Worm (Caenorhabditis elegans) whole organism, late embryonic: Measurements from ENCODE around the gene C16B8.3.

Experiments
- C08G9.2 ChIP-seq: sonication (generic microtip); optimal IDR thresholded peaks from 2 replicates; lab custom pipeline; 2016; ENCODE audit warnings: mild to moderate bottlenecking, missing genetic modification characterization, moderate library complexity, missing compliant biosample characterization
- C38D4.7 ChIP-seq: fragments of 200-800 bp; sonication (Bioruptor generic); optimal IDR thresholded peaks from 2 replicates; lab custom pipeline; 2018; ENCODE audit warnings: mild to moderate bottlenecking, missing genetic modification characterization, moderate library complexity, missing compliant biosample characterization
- F13H6.1 ChIP-seq: sonication (generic microtip); optimal IDR thresholded peaks from 2 replicates; lab custom pipeline; 2016; ENCODE audit warnings: missing genetic modification characterization, missing compliant biosample characterization
- K02D7.2 ChIP-seq: sonication (generic microtip); optimal IDR thresholded peaks from 2 replicates; lab custom pipeline; 2017; ENCODE audit warnings: mild to moderate bottlenecking, missing genetic modification characterization, missing compliant biosample characterization
- K09A11.1 ChIP-seq: sonication (generic microtip); optimal IDR thresholded peaks from 2 replicates; lab custom pipeline; 2017; ENCODE audit warnings: antibody characterized with exemption, mild to moderate bottlenecking, missing genetic modification characterization, missing compliant biosample characterization; ENCODE audit not compliant: insufficient read depth
- Y22D7AL.16 ChIP-seq: sonication (generic microtip); optimal IDR thresholded peaks from 2 replicates; lab custom pipeline; 2016; ENCODE audit warnings: missing genetic modification characterization, missing compliant biosample characterization
- ahr-1 ChIP-seq: sonication (generic microtip); optimal IDR thresholded peaks from 2 replicates; lab custom pipeline; 2016; ENCODE audit warnings: missing genetic modification characterization, missing compliant biosample characterization
- ama-1 ChIP-seq: fragments of 150-350 bp; optimal IDR thresholded peaks from 2 replicates; lab custom pipeline; 2014
- ceh-18 ChIP-seq: sonication (generic microtip); optimal IDR thresholded peaks from 2 replicates; lab custom pipeline; 2016; ENCODE audit warnings: missing genetic modification characterization, missing compliant biosample characterization
- ceh-19 ChIP-seq: fragments of 200-800 bp; sonication (Bioruptor generic); optimal IDR thresholded peaks from 2 replicates; lab custom pipeline; 2018; ENCODE audit warnings: mild to moderate bottlenecking, missing genetic modification characterization, missing compliant biosample characterization
- ceh-2 ChIP-seq: sonication (generic microtip); optimal IDR thresholded peaks from 2 replicates; lab custom pipeline; 2016; ENCODE audit warnings: missing genotype, missing genetic modification characterization, missing compliant biosample characterization
- ceh-30 ChIP-seq: fragments of 150-350 bp; optimal IDR thresholded peaks from 2 replicates; lab custom pipeline; 2014; ENCODE audit warnings: missing biosample characterization, missing genetic modification characterization
- ceh-31 ChIP-seq: sonication (generic microtip); optimal IDR thresholded peaks from 2 replicates; lab custom pipeline; 2016; ENCODE audit warnings: missing genetic modification characterization, missing compliant biosample characterization
- ceh-45 ChIP-seq: fragments of 200-800 bp; sonication (Bioruptor generic); IDR thresholded peaks from 2 replicates; pipeline ENCODE4 v1.3.6; 2022; ENCODE audit warnings: missing genetic modification reagents, missing genetic modification characterization, missing compliant biosample characterization
- ceh-9 ChIP-seq: sonication (generic microtip); optimal IDR thresholded peaks from 2 replicates; lab custom pipeline; 2016; ENCODE audit warnings: mild to moderate bottlenecking, missing genetic modification characterization, inconsistent platforms, missing compliant biosample characterization
- che-1 ChIP-seq: sonication (generic microtip); optimal IDR thresholded peaks from 2 replicates; lab custom pipeline; 2016; ENCODE audit warnings: mild to moderate bottlenecking, missing genetic modification characterization, missing compliant biosample characterization
- dmd-4 ChIP-seq: sonication (generic microtip); optimal IDR thresholded peaks from 2 replicates; lab custom pipeline; 2016; ENCODE audit warnings: borderline replicate concordance, missing genetic modification characterization, missing compliant biosample characterization
- fax-1 ChIP-seq: sonication (generic microtip); optimal IDR thresholded peaks from 2 replicates; lab custom pipeline; 2016; ENCODE audit warnings: missing genotype, missing genetic modification characterization, missing compliant biosample characterization
- fkh-10 ChIP-seq: fragments of 150-350 bp; optimal IDR thresholded peaks from 2 replicates; lab custom pipeline; 2014; ENCODE audit warnings: missing biosample characterization, missing genetic modification reagents, missing genetic modification characterization
- fkh-6 ChIP-seq: sonication (generic microtip); optimal IDR thresholded peaks from 2 replicates; lab custom pipeline; 2016; ENCODE audit warnings: missing genetic modification characterization, missing compliant biosample characterization
- hlh-13 ChIP-seq: fragments of 200-800 bp; sonication (Bioruptor generic); optimal IDR thresholded peaks from 2 replicates; lab custom pipeline; 2018; ENCODE audit warnings: mild to moderate bottlenecking, missing genetic modification characterization, missing compliant biosample characterization
- hlh-15 ChIP-seq: sonication (generic microtip); optimal IDR thresholded peaks from 2 replicates; lab custom pipeline; 2016; ENCODE audit warnings: missing genetic modification characterization, missing compliant biosample characterization
- hlh-8 ChIP-seq: sonication (generic microtip); optimal IDR thresholded peaks from 2 replicates; lab custom pipeline; 2016; ENCODE audit warnings: missing genotype, missing genetic modification characterization, missing compliant biosample characterization
- lim-6 ChIP-seq: sonication (generic microtip); optimal IDR thresholded peaks from 2 replicates; lab custom pipeline; 2016; ENCODE audit warnings: missing genetic modification characterization, missing compliant biosample characterization
- lin-11 ChIP-seq: fragments of 200-800 bp; sonication (Bioruptor generic); optimal IDR thresholded peaks from 2 replicates; lab custom pipeline; 2018; ENCODE audit warnings: mild to moderate bottlenecking, missing genetic modification characterization, missing compliant biosample characterization
- madf-2 ChIP-seq: sonication (generic microtip); optimal IDR thresholded peaks from 2 replicates; lab custom pipeline; 2017; ENCODE audit warnings: missing genetic modification characterization, missing compliant biosample characterization
- nhr-11 ChIP-seq: fragments of 150-350 bp; optimal IDR thresholded peaks from 2 replicates; lab custom pipeline; 2014; ENCODE audit warnings: missing biosample characterization, missing genetic modification characterization
- nhr-232 ChIP-seq: sonication (generic microtip); optimal IDR thresholded peaks from 2 replicates; lab custom pipeline; 2016; ENCODE audit warnings: missing genetic modification characterization, missing compliant biosample characterization
- pax-1 ChIP-seq: fragments of 150-350 bp; optimal IDR thresholded peaks from 2 replicates; lab custom pipeline; 2014; ENCODE audit warnings: missing biosample characterization, missing genetic modification characterization
- pros-1 ChIP-seq: fragments of 150-350 bp; optimal IDR thresholded peaks from 2 replicates; lab custom pipeline; 2014; ENCODE audit warnings: missing biosample characterization, missing genetic modification reagents, missing genetic modification characterization
- ref-2 ChIP-seq: sonication (generic microtip); optimal IDR thresholded peaks from 2 replicates; lab custom pipeline; 2016; ENCODE audit warnings: missing genetic modification characterization, missing compliant biosample characterization
- rnt-1 ChIP-seq: sonication (generic microtip); optimal IDR thresholded peaks from 2 replicates; lab custom pipeline; 2016; ENCODE audit warnings: missing genetic modification characterization, missing compliant biosample characterization
- sox-2 ChIP-seq: fragments of 200-800 bp; sonication (Bioruptor generic); IDR thresholded peaks from 2 replicates; pipeline ENCODE4 v1.3.6; 2022; ENCODE audit warnings: missing genetic modification reagents, missing genetic modification characterization, missing compliant biosample characterization
- sox-4 ChIP-seq: sonication (generic microtip); optimal IDR thresholded peaks from 2 replicates; lab custom pipeline; 2017; ENCODE audit warnings: mild to moderate bottlenecking, missing genetic modification characterization, inconsistent platforms, missing compliant biosample characterization
- syd-9 ChIP-seq: sonication (generic microtip); optimal IDR thresholded peaks from 2 replicates; lab custom pipeline; 2016; ENCODE audit warnings: mild to moderate bottlenecking, missing genetic modification characterization, moderate library complexity, missing compliant biosample characterization
- unc-42 ChIP-seq: sonication (generic microtip); optimal IDR thresholded peaks from 2 replicates; lab custom pipeline; 2016; ENCODE audit warnings: missing genotype, missing genetic modification characterization, missing compliant biosample characterization
- unc-86 ChIP-seq: sonication (generic microtip); optimal IDR thresholded peaks from 2 replicates; lab custom pipeline; 2016; ENCODE audit warnings: missing genetic modification characterization, missing compliant biosample characterization

The C16B8.3 gene

ce11 chrX:3937884-3938283 is 30.6 kb downstream of the C16B8.3 start:
- TF ChIP-seq fkh-10 (no peak), ceh-9 (tag; lab: Kevin White, UChicago) (no peak)

- TF ChIP-seq C08G9.2 (no peak), F13H6.1 (tag; lab: Kevin White, UChicago) (no peak), sox-2 (no peak), ceh-45 (no peak), ref-2 (tag; lab: Kevin White, UChicago) (no peak), dmd-4 (tag; lab: Kevin White, UChicago) (no peak), K09A11.1 (no peak), unc-86 (tag; lab: Kevin White, UChicago) (no peak), madf-2 (tag; lab: Kevin White, UChicago) (no peak), syd-9 (tag; lab: Kevin White, UChicago) (no peak)
These were observed 31.0 kb downstream of the C16B8.3 start for ce11 chrX:3937483-3937882.

ce11 chrX:3932694-3933093 is 35.7 kb downstream of the C16B8.3 start:
- TF ChIP-seq che-1 (tag; lab: Kevin White, UChicago), result no peak
- TF ChIP-seq lin-11 (tag; lab: Kevin White, UChicago), result no peak
- no peak for TF ChIP-seq hlh-15 (tag; lab: Kevin White, UChicago)
- no peak for TF ChIP-seq ama-1 (lab: Kevin White, UChicago)
- no peak for TF ChIP-seq ceh-31
- no peak for TF ChIP-seq nhr-232 (tag; lab: Kevin White, UChicago)
- TF ChIP-seq unc-86 (tag; lab: Kevin White, UChicago), result no peak
- TF ChIP-seq Y22D7AL.16 (tag; lab: Kevin White, UChicago), result no peak
- TF ChIP-seq F13H6.1 (tag; lab: Kevin White, UChicago), result no peak
- no peak for TF ChIP-seq ahr-1 (tag; lab: Kevin White, UChicago)
- TF ChIP-seq hlh-8 (tag; lab: Kevin White, UChicago), result no peak
- no peak for TF ChIP-seq ceh-2 (tag; lab: Kevin White, UChicago)
- TF ChIP-seq hlh-13 (GFP tag; lab: Kevin White, UChicago), result no peak
- no peak for TF ChIP-seq unc-42 (tag; lab: Kevin White, UChicago)
- TF ChIP-seq lim-6, result no peak
- no peak for TF ChIP-seq K02D7.2 (tag; lab: Kevin White, UChicago)
- no peak for TF ChIP-seq pros-1
- TF ChIP-seq K09A11.1, result no peak

ce11 chrX:3931350-3931749 is 37.1 kb downstream of the C16B8.3 start, which contains the start of gene adt-3:
Gene adt-3 (plus strand): TSS chrX:3931650.
- TF ChIP-seq unc-42 (tag; lab: Kevin White, UChicago) (no peak), ceh-2 (tag; lab: Kevin White, UChicago) (no peak), ceh-30 (tag; lab: Kevin White, UChicago) (no peak)

- TF ChIP-seq ceh-19 (no peak), fkh-6 (no peak), nhr-11 (tag; lab: Kevin White, UChicago) (no peak), C38D4.7 (GFP tag; lab: Kevin White, UChicago) (no peak), fax-1 (tag; lab: Kevin White, UChicago) (no peak), nhr-232 (tag; lab: Kevin White, UChicago) (no peak), pax-1 (tag; lab: Kevin White, UChicago) (no peak), ceh-18 (no peak), lin-11 (tag; lab: Kevin White, UChicago) (no peak), sox-2 (no peak), rnt-1 (no peak), sox-4 (tag; lab: Kevin White, UChicago) (no peak), lim-6 (no peak)
These were observed 42.7 kb downstream of the C16B8.3 start, which contains the start of gene T22B2.1 for ce11 chrX:3925776-3926175. Gene T22B2.1 (plus strand): TSS chrX:3926076.
